Worm (Caenorhabditis elegans): ENCODE results near the gene C34C6.9.

ce11 chrII:8640503-8640902, 45.2 kb upstream of the C34C6.9 start:
- TF ChIP-seq unc-86 (tag; optimal IDR thresholded peaks at IDR 0.05): no peak
- TF ChIP-seq K02D7.2 (tag; optimal IDR thresholded peaks at IDR 0.05): no peak

Measured in whole organism, late embryonic.